Fruit fly (Drosophila melanogaster) S2 (cell line): ENCODE measurements around the gene Gyf.

Experiments
- CG8478 ChIP-seq: fragments of >200 bp; optimal IDR thresholded peaks from 2 replicates; lab custom pipeline; 2018
- CTCF ChIP-seq, 2 experiments: fragments of >200 bp; optimal IDR thresholded peaks; 2 replicates each; lab custom pipeline; 2018

The Gyf gene

DNA sequence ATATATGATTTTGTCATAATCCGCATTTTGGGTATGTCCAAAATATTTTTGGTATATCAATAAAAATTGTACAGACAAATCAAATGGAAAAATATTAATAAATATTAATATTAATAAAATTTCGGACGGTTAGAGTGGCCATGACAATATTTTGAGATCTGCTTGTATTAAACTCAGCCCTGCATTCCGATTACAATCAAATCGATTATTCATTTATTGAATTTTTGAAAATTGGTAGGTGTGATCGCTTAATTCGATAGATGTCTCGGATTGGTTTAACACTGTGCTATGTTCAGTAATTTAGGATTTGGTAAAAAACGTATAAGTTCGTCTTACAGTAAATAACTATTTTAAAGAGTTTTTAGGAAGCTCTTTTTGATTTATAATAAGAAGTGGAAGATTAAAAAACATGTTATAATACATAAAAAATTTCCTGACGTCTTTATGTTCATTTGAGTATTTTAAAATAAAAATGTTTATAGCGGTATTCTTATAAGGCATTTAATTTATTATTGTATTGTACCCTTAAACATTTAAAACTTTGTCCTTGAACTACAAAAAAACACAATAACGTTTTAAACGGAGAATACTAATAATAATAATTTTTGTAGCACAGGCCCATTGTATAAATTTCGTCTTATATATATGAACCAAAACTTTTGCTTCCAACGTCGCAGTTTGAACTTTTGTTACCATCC is 31.8 kb downstream of the Gyf start:
- TF ChIP-seq CTCF (optimal IDR thresholded peaks at IDR 0.05; lab: Kevin White, UChicago) (peak in 1 of 2 experiments; percentile 62), CG8478 (lab: Kevin White, UChicago) (no peak)

dm6 chr4:834452-834820 is 32.4 kb downstream of the Gyf start:
- TF ChIP-seq CG8478 (lab: Kevin White, UChicago) (no peak), CTCF (optimal IDR thresholded peaks at IDR 0.05; lab: Kevin White, UChicago) (no peak)

DNA sequence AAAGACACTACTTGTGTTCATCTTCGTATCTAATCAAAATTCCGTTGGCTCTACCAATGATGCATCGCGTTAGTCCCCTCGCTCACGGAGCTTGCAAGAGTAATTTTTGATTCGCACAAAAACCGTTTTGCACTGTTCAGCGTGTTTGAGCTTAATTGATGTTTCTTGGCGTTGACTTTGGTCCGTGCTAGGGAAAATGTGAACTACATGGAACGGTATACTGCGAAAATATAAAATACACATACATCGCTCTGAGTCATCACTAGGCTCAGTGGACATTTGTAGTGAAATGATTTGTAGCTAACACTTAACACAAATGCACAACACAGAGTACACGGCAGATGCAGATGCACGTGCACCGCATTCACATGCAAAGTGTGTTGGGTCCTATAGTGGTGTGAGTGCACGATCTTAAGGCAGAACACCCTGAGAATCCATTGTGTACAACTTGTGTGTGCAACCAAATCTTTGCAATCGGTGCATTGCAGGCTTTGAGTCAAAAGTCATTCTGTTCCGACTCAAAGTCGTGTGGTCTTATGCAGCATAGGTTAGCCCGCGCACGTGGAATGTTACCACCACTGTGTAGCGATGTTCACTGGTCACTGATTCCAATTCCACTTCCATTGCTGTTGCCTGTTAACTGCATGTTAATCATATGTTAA is 32.9 kb downstream of the Gyf start, which contains the start of gene Sox102F:
Gene Sox102F, minus strand, starts transcription at position 604 of the 662 bp plus-strand sequence.
- TF ChIP-seq CTCF (optimal IDR thresholded peaks at IDR 0.05; lab: Kevin White, UChicago) (no peak), CG8478 (lab: Kevin White, UChicago) (no peak)

DNA sequence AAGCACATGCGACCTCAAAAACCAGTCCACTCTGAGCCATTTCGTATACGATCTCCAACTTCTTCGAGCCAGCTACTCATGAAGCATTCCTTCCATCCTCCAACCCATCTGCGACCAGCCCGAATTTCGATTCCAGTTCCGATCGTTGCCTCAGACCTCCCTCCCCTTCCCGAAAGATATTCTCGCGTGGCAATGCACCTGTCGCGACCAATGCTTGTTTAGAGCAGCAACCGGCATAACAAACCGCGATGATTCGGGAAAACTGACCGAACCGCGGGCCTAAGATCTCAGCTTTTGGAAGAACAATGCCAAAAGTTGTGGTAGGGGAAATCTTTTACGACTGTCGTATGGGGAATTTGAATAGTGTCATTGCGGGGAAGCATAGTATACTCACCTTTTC is 33.8 kb downstream of the Gyf start:
- TF ChIP-seq CG8478 (lab: Kevin White, UChicago) (no peak), CTCF (optimal IDR thresholded peaks at IDR 0.05; lab: Kevin White, UChicago) (no peak)

DNA sequence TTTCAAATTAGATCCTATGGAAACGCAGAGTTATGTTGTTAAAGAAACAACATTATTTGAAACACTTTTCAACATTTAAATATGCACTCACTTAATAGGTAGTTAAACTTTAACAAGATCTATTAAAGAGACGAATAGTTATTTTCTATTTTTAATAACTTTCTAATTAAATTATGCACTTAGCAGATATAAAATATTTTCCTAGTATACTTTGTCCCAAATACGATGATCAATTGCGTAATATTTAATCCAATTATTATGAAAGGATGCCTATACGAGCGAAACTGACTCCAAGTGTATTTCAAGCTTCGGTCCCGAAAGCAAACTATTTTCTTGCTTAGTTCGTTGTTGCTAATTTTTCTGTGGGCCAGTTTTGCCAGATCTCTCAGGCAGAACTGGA is 35.0 kb downstream of the Gyf start:
- TF ChIP-seq CTCF (optimal IDR thresholded peaks at IDR 0.05; lab: Kevin White, UChicago) = no peak
- no peak for TF ChIP-seq CG8478 (lab: Kevin White, UChicago)

- TF ChIP-seq CG8478 (lab: Kevin White, UChicago) = no peak
- no peak for TF ChIP-seq CTCF (optimal IDR thresholded peaks at IDR 0.05; lab: Kevin White, UChicago)
Observed at dm6 chr4:829783-830182, 37.0 kb downstream of the Gyf start.

dm6 chr4:824043-824442 is 42.8 kb downstream of the Gyf start:
- TF ChIP-seq CTCF (optimal IDR thresholded peaks at IDR 0.05; lab: Kevin White, UChicago) = no peak
- TF ChIP-seq CG8478 (lab: Kevin White, UChicago) = no peak

DNA sequence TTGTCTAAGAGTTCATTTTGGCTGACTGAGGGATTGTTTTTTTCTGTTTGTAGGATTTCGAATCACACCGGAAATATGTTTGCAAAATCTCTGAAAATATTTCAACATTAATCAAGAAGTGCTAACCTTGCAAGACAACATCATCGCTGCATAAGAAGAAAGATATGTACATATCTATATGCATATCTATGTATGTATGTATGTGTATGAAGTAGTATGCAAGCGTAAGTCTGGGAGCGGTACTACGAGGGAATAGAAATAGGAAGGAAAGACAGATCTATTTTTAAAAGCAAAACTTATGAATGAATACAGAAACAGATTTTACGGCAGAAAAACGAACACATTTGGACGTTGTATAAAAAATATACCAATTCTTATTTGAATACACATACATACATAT is 49.0 kb downstream of the Gyf start:
- no peak for TF ChIP-seq CG8478 (lab: Kevin White, UChicago)
- TF ChIP-seq CTCF (optimal IDR thresholded peaks at IDR 0.05; lab: Kevin White, UChicago) = no peak

DNA sequence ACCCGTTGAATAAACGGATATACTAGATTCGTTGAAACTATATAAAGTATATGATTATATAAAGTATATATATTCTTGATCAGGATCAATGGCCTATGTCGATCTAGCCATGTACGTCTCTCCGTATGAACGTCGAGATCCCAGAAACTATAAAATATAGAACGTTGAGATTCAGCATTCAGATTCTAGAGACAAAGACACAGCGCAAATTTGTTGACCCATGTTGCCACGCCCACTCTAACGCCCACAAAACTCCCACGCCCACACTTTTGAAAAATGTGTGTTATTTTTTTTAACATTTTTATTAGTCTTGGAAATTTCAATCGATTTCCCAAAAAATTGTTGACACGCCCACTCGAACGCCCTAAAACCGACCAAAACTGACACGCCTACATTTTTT is 50.3 kb downstream of the Gyf start:
- TF ChIP-seq CG8478 (lab: Kevin White, UChicago) = no peak
- no peak for TF ChIP-seq CTCF (optimal IDR thresholded peaks at IDR 0.05; lab: Kevin White, UChicago)

- TF ChIP-seq CTCF (optimal IDR thresholded peaks at IDR 0.05; lab: Kevin White, UChicago) = no peak
Observed at dm6 chr4:810864-811263, 56.0 kb downstream of the Gyf start.

DNA sequence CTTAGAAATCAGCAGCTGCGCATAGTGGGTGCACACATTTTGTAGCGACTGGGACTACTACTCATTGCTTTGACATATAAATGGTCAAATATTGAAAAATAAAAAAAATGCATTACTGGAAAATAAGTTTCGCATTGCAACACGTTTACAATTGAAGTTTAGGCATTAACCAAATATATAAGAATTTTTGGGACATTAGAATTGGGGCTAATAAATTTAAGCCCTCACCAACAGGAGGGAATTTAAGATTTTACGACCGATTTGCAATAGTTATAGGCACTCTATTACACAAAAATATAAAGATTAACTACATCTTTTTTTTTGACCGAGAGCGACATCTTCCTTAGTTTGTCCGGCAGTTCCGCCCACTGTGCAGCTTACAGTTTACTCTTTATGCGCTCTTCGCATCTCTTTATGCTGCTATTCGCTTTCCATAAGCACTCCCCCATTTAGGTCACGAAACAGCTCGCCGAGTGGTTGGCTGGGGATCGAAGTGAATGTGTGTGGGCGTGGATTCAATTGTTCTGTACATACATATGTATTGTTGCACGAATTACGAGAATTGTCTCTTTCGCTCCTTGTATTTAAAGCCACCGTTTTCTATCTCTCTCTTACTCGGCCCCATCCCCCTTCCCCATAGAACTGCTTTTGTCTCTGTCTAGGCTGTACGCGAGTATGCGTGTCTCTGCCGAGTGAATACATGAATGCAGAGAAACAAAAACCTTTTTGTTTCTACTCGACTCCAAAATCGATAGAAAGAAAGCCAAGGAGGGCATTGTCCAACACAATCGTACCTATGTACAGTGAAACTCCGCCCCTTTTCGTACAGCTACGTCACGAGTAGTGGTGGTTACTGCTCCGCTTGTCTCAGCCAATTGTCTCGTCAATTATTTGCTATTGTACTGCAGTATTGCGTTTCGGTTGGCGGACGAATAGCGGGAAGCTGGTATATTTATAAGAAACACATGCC is 59.1 kb downstream of the Gyf start:
- TF ChIP-seq CTCF (optimal IDR thresholded peaks at IDR 0.05; lab: Kevin White, UChicago) (no peak), CG8478 (lab: Kevin White, UChicago) (no peak)

DNA sequence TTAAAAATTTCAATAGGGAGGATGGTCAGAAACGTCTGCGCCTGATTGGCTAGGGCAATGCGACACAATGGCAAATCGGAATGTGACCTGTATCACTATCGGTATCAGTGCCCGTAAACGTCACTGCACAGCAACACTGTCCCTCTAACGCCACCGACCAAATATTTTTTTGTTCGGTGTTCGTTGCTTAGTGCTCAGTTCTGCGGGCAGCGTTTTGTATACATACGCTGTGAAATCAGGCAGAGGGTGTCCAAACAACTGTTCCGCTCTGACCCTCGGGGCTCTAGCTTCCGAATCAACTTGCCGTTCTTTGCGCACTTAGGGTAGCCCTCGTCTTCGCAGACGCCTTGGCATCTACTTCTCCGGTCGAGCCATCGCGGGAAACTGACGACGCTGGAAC is 59.9 kb downstream of the Gyf start:
- TF ChIP-seq CG8478 (lab: Kevin White, UChicago) (no peak), CTCF (optimal IDR thresholded peaks at IDR 0.05; lab: Kevin White, UChicago) (no peak)
